Fruit fly (Drosophila melanogaster): Measurements from ENCODE around the gene Mhcl.

DNA sequence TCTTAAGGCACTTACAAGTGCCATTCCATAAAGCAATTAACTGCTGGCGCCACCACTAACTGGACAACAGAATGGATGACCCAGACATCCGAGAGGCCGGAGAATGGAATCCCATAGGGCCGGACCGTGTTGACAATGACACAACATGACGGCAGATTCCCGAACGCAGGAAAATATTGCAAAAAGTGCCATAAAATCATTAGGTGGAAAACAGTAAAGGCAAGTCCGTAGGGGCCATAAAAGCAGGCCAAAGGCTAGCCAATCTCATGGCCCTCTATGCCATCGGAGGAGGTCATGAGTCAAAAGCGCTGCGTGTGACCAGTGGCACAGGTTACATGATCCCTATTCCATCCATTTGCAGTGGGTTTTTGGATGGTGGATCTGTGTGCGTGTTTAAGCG, 69.9 kb downstream of the Mhcl start:
- TF ChIP-seq sage (GFP tag; optimal IDR thresholded peaks at IDR 0.05) (no peak), Abd-B (GFP tag; optimal IDR thresholded peaks at IDR 0.05) (no peak)

All from whole organism, wandering third instar larva.